Worm (Caenorhabditis elegans) whole organism, L4 larva: Measurements from ENCODE around the gene M03C11.1.

ENCODE experiments used
- ZK546.5 ChIP-seq, 2 experiments: sonication (generic microtip); optimal IDR thresholded peaks; 2 replicates each; lab custom pipeline; 2017; ENCODE audit warnings: missing biosample characterization in 2 of 2, missing genetic modification characterization in 2 of 2
- ama-1 ChIP-seq: fragments of 150-350 bp; optimal IDR thresholded peaks from 2 replicates; lab custom pipeline; 2014; ENCODE audit warnings: inconsistent platforms, mixed read lengths
- ceh-20 ChIP-seq: fragments of 200-800 bp; sonication (Bioruptor generic); IDR thresholded peaks from 2 replicates; pipeline ENCODE4 v1.3.6; 2022; ENCODE audit warnings: missing genetic modification reagents, missing genetic modification characterization, missing compliant biosample characterization
- daf-12 ChIP-seq: fragments of 150-350 bp; optimal IDR thresholded peaks from 2 replicates; lab custom pipeline; 2014; ENCODE audit warnings: missing biosample characterization, missing genetic modification reagents, missing genetic modification characterization
- daf-19 ChIP-seq: fragments of 200-800 bp; sonication (Bioruptor generic); conservative IDR thresholded peaks from 2 replicates; pipeline ENCODE4 v1.3.6; 2022; ENCODE audit warnings: missing genetic modification characterization, missing compliant biosample characterization
- egl-27 ChIP-seq: sonication (generic microtip); optimal IDR thresholded peaks from 3 replicates; lab custom pipeline; 2017; ENCODE audit warnings: missing biosample characterization, missing genetic modification reagents, missing genetic modification characterization
- fkh-10 ChIP-seq: fragments of 150-350 bp; optimal IDR thresholded peaks from 2 replicates; lab custom pipeline; 2014; ENCODE audit warnings: missing biosample characterization, missing genetic modification reagents, missing genetic modification characterization
- lin-13 ChIP-seq: fragments of 150-350 bp; optimal IDR thresholded peaks from 2 replicates; lab custom pipeline; 2014; ENCODE audit warnings: missing biosample characterization, missing genetic modification reagents, missing genetic modification characterization
- lin-15B ChIP-seq: fragments of 150-350 bp; sonication (generic microtip); optimal IDR thresholded peaks from 3 replicates; lab custom pipeline; 2014; ENCODE audit warnings: missing biosample characterization, missing genetic modification characterization
- mxl-2 ChIP-seq: fragments of 200-800 bp; sonication (Bioruptor generic); conservative IDR thresholded peaks from 2 replicates; pipeline ENCODE4 v1.3.6; 2022; ENCODE audit warnings: missing genetic modification reagents, missing genetic modification characterization, missing compliant biosample characterization
- nhr-77 ChIP-seq: fragments of 150-350 bp; optimal IDR thresholded peaks from 2 replicates; lab custom pipeline; 2014; ENCODE audit warnings: missing biosample characterization, missing genetic modification characterization
- zfp-3 ChIP-seq: fragments of 200-800 bp; sonication (Bioruptor generic); conservative IDR thresholded peaks from 2 replicates; pipeline ENCODE4 v1.3.6; 2022; ENCODE audit warnings: missing genetic modification reagents, missing genetic modification characterization, missing compliant biosample characterization
- ztf-11 ChIP-seq: fragments of 150-350 bp; optimal IDR thresholded peaks from 2 replicates; lab custom pipeline; 2014; ENCODE audit warnings: missing biosample characterization, missing genetic modification characterization

- TF ChIP-seq lin-15B = no peak
- no peak for TF ChIP-seq mxl-2 (GFP tag; lab: Robert Waterston, UW)
- no peak for TF ChIP-seq lin-13 (GFP tag; lab: Kevin White, UChicago)
- no peak for TF ChIP-seq zfp-3 (GFP tag; lab: Robert Waterston, UW)
- TF ChIP-seq ceh-20 (GFP tag; lab: Robert Waterston, UW) = no peak
- TF ChIP-seq nhr-77 = no peak
- TF ChIP-seq daf-19 = no peak
- TF ChIP-seq ZK546.5 (tag; optimal IDR thresholded peaks at IDR 0.05; lab: Kevin White, UChicago) = no peak
- TF ChIP-seq fkh-10 (GFP tag; lab: Kevin White, UChicago) = no peak
- no peak for TF ChIP-seq ama-1 (lab: Kevin White, UChicago)
- TF ChIP-seq ztf-11 = no peak
- TF ChIP-seq daf-12 (tag; lab: Kevin White, UChicago) = no peak
- no peak for TF ChIP-seq egl-27 (tag; lab: Kevin White, UChicago)
Observed at ce11 chrIII:10353423-10353822, 42.5 kb downstream of the M03C11.1 start.
